Fruit fly (Drosophila melanogaster): Measurements from ENCODE around the gene CG17841.

The CG17841 gene

dm6 chrX:10367801-10368203 is at the start of gene CG17841:
TSS of gene CG17841 (plus strand) at chrX:10368052.
- TF ChIP-seq noc (tag; optimal IDR thresholded peaks at IDR 0.05) = no peak

dm6 chrX:10318416-10318961 is 49.4 kb upstream of the CG17841 start:
- TF ChIP-seq noc (tag; optimal IDR thresholded peaks at IDR 0.05) = no peak

dm6 chrX:10318962-10319571 is 48.8 kb upstream of the CG17841 start:
- TF ChIP-seq noc (tag; optimal IDR thresholded peaks at IDR 0.05) = no peak

- no peak for TF ChIP-seq noc (tag; optimal IDR thresholded peaks at IDR 0.05)
Observed at dm6 chrX:10320425-10320978, 47.4 kb upstream of the CG17841 start.

dm6 chrX:10322292-10322691 is 45.6 kb upstream of the CG17841 start:
- peak; percentile 29 for TF ChIP-seq noc (tag; optimal IDR thresholded peaks at IDR 0.05)

- peak; percentile 6 for TF ChIP-seq noc (tag; optimal IDR thresholded peaks at IDR 0.05)
Observed at dm6 chrX:10324836-10325566, 42.9 kb upstream of the CG17841 start.

- no peak for TF ChIP-seq noc (tag; optimal IDR thresholded peaks at IDR 0.05)
Observed at dm6 chrX:10325567-10326345, 42.1 kb upstream of the CG17841 start, which contains the start of gene alpha-Man-Ia. TSS of gene alpha-Man-Ia (minus strand) at chrX:10325958.

dm6 chrX:10326346-10326830 is 41.5 kb upstream of the CG17841 start, which contains the start of gene CG2909:
TSS of gene CG2909 (plus strand) at chrX:10326464.
- no peak for TF ChIP-seq noc (tag; optimal IDR thresholded peaks at IDR 0.05)

dm6 chrX:10329659-10330289 is 38.1 kb upstream of the CG17841 start, which contains the start of gene Gip:
TSS of gene Gip (minus strand) at chrX:10329872.
- TF ChIP-seq noc (tag; optimal IDR thresholded peaks at IDR 0.05) = peak; percentile 62

- TF ChIP-seq noc (tag; optimal IDR thresholded peaks at IDR 0.05) = no peak
Observed at dm6 chrX:10331718-10332117, 36.1 kb upstream of the CG17841 start, which contains the start of gene CG15306. TSS of gene CG15306 (minus strand) at chrX:10331818.

dm6 chrX:10333352-10333751 is 34.5 kb upstream of the CG17841 start, which contains the start of gene CG43740:
TSS of gene CG43740 (plus strand) at chrX:10333652.
- TF ChIP-seq noc (tag; optimal IDR thresholded peaks at IDR 0.05) = no peak

- no peak for TF ChIP-seq noc (tag; optimal IDR thresholded peaks at IDR 0.05)
Observed at dm6 chrX:10340492-10340891, 27.4 kb upstream of the CG17841 start.

dm6 chrX:10347979-10348692 is 19.7 kb upstream of the CG17841 start:
- TF ChIP-seq noc (tag; optimal IDR thresholded peaks at IDR 0.05) = no peak

dm6 chrX:10362127-10362526 is 5.7 kb upstream of the CG17841 start:
- TF ChIP-seq noc (tag; optimal IDR thresholded peaks at IDR 0.05) = no peak
